Fruit fly (Drosophila melanogaster) whole organism, wandering third instar larva: ENCODE results near the gene Scgalpha.

ENCODE experiments used
- GATAd ChIP-seq: sonication (Bioruptor generic); optimal IDR thresholded peaks from 2 replicates; lab custom pipeline; 2016; ENCODE audit warnings: missing biosample characterization, missing genetic modification characterization
- Jra ChIP-seq: sonication (Bioruptor generic); optimal IDR thresholded peaks from 2 replicates; lab custom pipeline; 2016; ENCODE audit warnings: missing biosample characterization, missing genetic modification characterization
- ey ChIP-seq: fragments of 200-800 bp; sonication (Bioruptor generic); optimal IDR thresholded peaks from 2 replicates; lab custom pipeline; 2016; ENCODE audit warnings: missing biosample characterization, missing genetic modification characterization
- jim ChIP-seq: fragments of 175-275, 200-325 bp; sonication (Bioruptor generic); optimal IDR thresholded peaks from 2 replicates; lab custom pipeline; 2016; ENCODE audit warnings: missing biosample characterization, mild to moderate bottlenecking, missing genetic modification characterization
- sv ChIP-seq: fragments of 200-800 bp; sonication (Bioruptor generic); optimal IDR thresholded peaks from 3 replicates; lab custom pipeline; 2016; ENCODE audit warnings: missing biosample characterization, missing genetic modification characterization
- usp ChIP-seq: fragments of >200 bp; optimal IDR thresholded peaks from 2 replicates; lab custom pipeline; 2017; ENCODE audit warnings: missing biosample characterization, missing genetic modification characterization

DNA sequence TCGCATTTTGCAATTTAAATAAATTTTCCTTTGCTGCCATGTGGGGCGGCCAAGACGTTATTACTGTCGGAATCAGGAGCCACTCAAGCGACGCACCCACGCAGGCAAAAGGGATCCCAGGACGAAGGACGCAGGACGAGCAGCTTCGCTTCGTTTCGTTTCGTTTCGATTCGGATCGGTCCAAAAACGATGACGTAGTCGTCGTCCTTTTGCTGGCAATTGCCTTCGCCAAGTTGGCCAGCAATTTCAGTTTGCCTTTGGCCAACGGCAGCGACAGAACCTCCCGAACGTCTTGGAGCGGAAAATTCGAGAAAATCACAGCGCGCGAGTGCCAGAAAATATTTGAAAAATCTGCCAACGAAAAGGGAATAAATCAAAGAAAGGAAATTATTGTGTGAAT lies 34.8 kb downstream of the Scgalpha start, which contains the start of gene witty:
- no peak for TF ChIP-seq GATAd (GFP tag; lab: Kevin White, UChicago)
- TF ChIP-seq jim (GFP tag; lab: Kevin White, UChicago), result no peak
- no peak for TF ChIP-seq sv (GFP tag; lab: Kevin White, UChicago)
- TF ChIP-seq ey, result no peak
- no peak for TF ChIP-seq Jra (GFP tag; lab: Kevin White, UChicago)
- TF ChIP-seq usp (GFP tag; lab: Kevin White, UChicago), result no peak
